Fruit fly (Drosophila melanogaster) whole organism, embryonic: Measurements from ENCODE around the gene CG5823.

ENCODE experiments used
- Adf1 ChIP-seq: fragments of 200-800 bp; sonication (Bioruptor generic); IDR thresholded peaks from 2 replicates; pipeline ENCODE4 v1.3.6; 2022; ENCODE audit warnings: missing biosample characterization, missing genetic modification characterization
- CG12236 ChIP-seq: fragments of 200-800 bp; sonication (Bioruptor generic); optimal IDR thresholded peaks from 2 replicates; lab custom pipeline; 2016; ENCODE audit warnings: missing biosample characterization, missing genetic modification characterization
- CG14860 ChIP-seq: fragments of 200-800 bp; sonication (Bioruptor generic); IDR thresholded peaks from 3 replicates; pipeline ENCODE4 v1.3.6; 2022; ENCODE audit warnings: missing biosample characterization, missing genetic modification characterization; ENCODE audit not compliant: partially characterized antibody
- CG30020 ChIP-seq: fragments of 200-800 bp; optimal IDR thresholded peaks from 2 replicates; lab custom pipeline; 2019; ENCODE audit warnings: missing biosample characterization, mild to moderate bottlenecking, missing genetic modification characterization, moderate library complexity
- CG30403 ChIP-seq: fragments of 200-800 bp; sonication (Bioruptor generic); optimal IDR thresholded peaks from 3 replicates; lab custom pipeline; 2016; ENCODE audit warnings: missing biosample characterization, missing genetic modification characterization
- CG30431 ChIP-seq: fragments of 200-800 bp; sonication (Bioruptor generic); optimal IDR thresholded peaks from 2 replicates; lab custom pipeline; 2017; ENCODE audit warnings: missing biosample characterization, missing genetic modification characterization
- CG4328 ChIP-seq: fragments of 200-800 bp; sonication (Bioruptor generic); optimal IDR thresholded peaks from 3 replicates; lab custom pipeline; 2017; ENCODE audit warnings: missing biosample characterization, missing genetic modification reagents, missing genetic modification characterization
- Camta ChIP-seq: fragments of 200-800 bp; sonication (Bioruptor generic); optimal IDR thresholded peaks from 2 replicates; lab custom pipeline; 2016; ENCODE audit warnings: missing biosample characterization, missing genetic modification characterization
- aop ChIP-seq: fragments of 200-800 bp; sonication (Bioruptor generic); IDR thresholded peaks from 2 replicates; pipeline ENCODE4 v1.3.6; 2022; ENCODE audit warnings: missing biosample characterization, missing genetic modification characterization
- h ChIP-seq: fragments of >200 bp; optimal IDR thresholded peaks from 2 replicates; lab custom pipeline; 2017
- pita ChIP-seq: fragments of 200-800 bp; sonication (Bioruptor generic); optimal IDR thresholded peaks from 2 replicates; lab custom pipeline; 2017; ENCODE audit warnings: missing biosample characterization, mild to moderate bottlenecking, missing genetic modification characterization
- tap ChIP-seq: fragments of 200-800 bp; optimal IDR thresholded peaks from 3 replicates; lab custom pipeline; 2019; ENCODE audit warnings: missing biosample characterization, mild to moderate bottlenecking, missing genetic modification characterization, moderate library complexity

DNA sequence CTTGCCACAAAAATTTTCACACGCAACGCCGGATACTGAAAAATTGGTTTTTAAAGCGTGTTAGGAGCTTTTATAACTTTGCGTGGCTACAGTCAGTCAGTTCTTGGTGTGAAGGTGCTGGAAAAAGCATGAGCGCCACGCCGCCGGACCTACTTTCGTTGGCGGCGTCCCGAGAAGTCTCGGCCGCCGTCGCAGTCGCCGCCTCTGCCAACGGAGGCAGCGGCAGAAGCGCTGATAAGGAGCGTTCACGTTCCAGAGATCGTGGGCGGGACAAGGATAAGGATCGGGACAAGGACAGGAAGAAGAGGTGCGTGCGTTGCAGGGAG, 6.1 kb upstream of the CG5823 start:
- no peak for TF ChIP-seq CG30431 (GFP tag; lab: Kevin White, UChicago)
- no peak for TF ChIP-seq CG30403 (GFP tag; lab: Kevin White, UChicago)
- TF ChIP-seq h, result no peak
- TF ChIP-seq aop, result no peak
- no peak for TF ChIP-seq CG14860 (GFP tag; lab: Robert Waterston, UW)
- TF ChIP-seq CG4328 (GFP tag; lab: Kevin White, UChicago), result no peak
- no peak for TF ChIP-seq CG12236 (GFP tag; lab: Kevin White, UChicago)
- peak; percentile 97 for TF ChIP-seq Adf1 (GFP tag; lab: Robert Waterston, UW)
- no peak for TF ChIP-seq CG30020
- TF ChIP-seq tap (tag; lab: Kevin White, UChicago), result no peak
- TF ChIP-seq pita (GFP tag; lab: Kevin White, UChicago), result no peak
- no peak for TF ChIP-seq Camta
